Worm (Caenorhabditis elegans) whole organism, L4/young adult: ENCODE data around the gene srlf-34.

Experiments
- W03F9.2 ChIP-seq: fragments of 150-350 bp; optimal IDR thresholded peaks from 2 replicates; lab custom pipeline; 2014; ENCODE audit warnings: missing biosample characterization, missing genetic modification characterization
- dao-5 ChIP-seq: sonication (generic microtip); optimal IDR thresholded peaks from 2 replicates; lab custom pipeline; 2016; ENCODE audit warnings: missing genotype, missing genetic modification characterization, moderate library complexity, missing compliant biosample characterization
- him-1 ChIP-seq: sonication (generic microtip); optimal IDR thresholded peaks from 2 replicates; lab custom pipeline; 2016; ENCODE audit warnings: missing genotype, missing genetic modification reagents, missing genetic modification characterization, missing compliant biosample characterization

DNA sequence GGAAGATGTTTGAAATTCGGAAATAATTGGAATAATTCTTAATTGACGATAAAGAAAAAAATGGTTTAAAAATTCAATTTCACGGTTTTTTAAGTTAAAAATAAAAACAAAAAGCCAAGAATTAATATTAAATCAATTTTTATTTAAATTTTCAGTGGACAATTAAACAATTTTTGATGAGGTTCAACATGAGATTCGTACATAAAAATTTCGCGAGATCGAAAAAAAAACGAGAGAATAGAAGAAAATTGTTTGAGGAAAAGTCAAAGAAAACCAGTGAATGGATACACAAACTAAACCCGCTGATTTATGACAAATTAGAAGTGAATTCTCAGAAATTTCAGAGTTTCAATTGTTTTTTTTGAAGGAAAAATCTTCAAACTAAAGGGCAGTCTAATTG is 42.0 kb upstream of the srlf-34 start, which contains the start of gene F54B3.2:
- TF ChIP-seq dao-5 (tag; lab: Kevin White, UChicago), result no peak
- no peak for TF ChIP-seq W03F9.2 (tag; lab: Kevin White, UChicago)
- no peak for TF ChIP-seq him-1 (tag; lab: Kevin White, UChicago)
